Worm (Caenorhabditis elegans): ENCODE results near the gene let-858.

The let-858 gene

DNA sequence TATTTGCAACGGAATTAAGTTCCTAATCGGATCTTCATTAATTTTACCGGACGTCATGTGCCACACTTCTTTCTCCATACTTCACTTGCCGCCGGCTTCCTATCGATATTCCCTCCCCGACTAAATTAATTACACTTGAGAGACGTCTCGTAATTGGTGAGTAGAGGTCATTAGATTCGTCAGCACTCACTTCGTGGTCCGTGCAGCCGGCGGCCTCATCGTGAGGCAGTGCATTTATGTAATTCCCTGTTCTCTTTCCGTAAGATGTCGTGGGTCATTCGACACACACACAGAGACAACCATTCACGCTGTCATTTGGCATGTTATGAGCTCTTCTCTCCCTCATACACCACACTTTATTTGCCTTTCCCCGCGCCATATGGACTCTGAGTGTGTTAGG lies 31.6 kb upstream of the let-858 start:
- TF ChIP-seq tbx-2 (tag; optimal IDR thresholded peaks at IDR 0.05), result peak; percentile 21
- TF ChIP-seq egl-13 (tag; optimal IDR thresholded peaks at IDR 0.05), result peak; percentile 10
- peak in 1 of 2 experiments; percentile 8 for TF ChIP-seq lsy-2 (tag; optimal IDR thresholded peaks at IDR 0.05)
- no peak for TF ChIP-seq zip-4 (GFP tag; optimal IDR thresholded peaks at IDR 0.05)
- TF ChIP-seq nhr-237 (tag; optimal IDR thresholded peaks at IDR 0.05), result no peak
- TF ChIP-seq xbp-1 (tag; optimal IDR thresholded peaks at IDR 0.05), result no peak
- peak; percentile 5 for TF ChIP-seq nhr-71 (tag; optimal IDR thresholded peaks at IDR 0.05)
- TF ChIP-seq nhr-28 (tag; optimal IDR thresholded peaks at IDR 0.05), result no peak
- peak; percentile 70 for TF ChIP-seq lin-14 (GFP tag; optimal IDR thresholded peaks at IDR 0.05)

- TF ChIP-seq lin-15B (tag; optimal IDR thresholded peaks at IDR 0.05) (no peak), efl-1 (optimal IDR thresholded peaks at IDR 0.05) (no peak), efl-1 (GFP tag; optimal IDR thresholded peaks at IDR 0.05 in 1 of 2) (no peak), nhr-85 (tag) (peak; percentile 74), C34B4.2 (tag; optimal IDR thresholded peaks at IDR 0.05) (no peak), irx-1 (tag; optimal IDR thresholded peaks at IDR 0.05) (no peak), grh-1 (GFP tag; IDR thresholded peaks at IDR 0.05) (no peak), lin-14 (GFP tag; optimal IDR thresholded peaks at IDR 0.05) (peak; percentile 29), dsc-1 (tag; optimal IDR thresholded peaks at IDR 0.05) (no peak), aly-2 (tag; optimal IDR thresholded peaks at IDR 0.05) (no peak), blmp-1 (tag; optimal IDR thresholded peaks at IDR 0.05) (no peak), lin-35 (GFP tag; optimal IDR thresholded peaks at IDR 0.05) (no peak), tlp-1 (tag; optimal IDR thresholded peaks at IDR 0.05) (no peak), fkh-10 (GFP tag; optimal IDR thresholded peaks at IDR 0.05) (no peak), F16B12.6 (tag; optimal IDR thresholded peaks at IDR 0.05) (no peak)
Measured at ce11 chrII:10993607-10994229, 28.5 kb upstream of the let-858 start.

DNA sequence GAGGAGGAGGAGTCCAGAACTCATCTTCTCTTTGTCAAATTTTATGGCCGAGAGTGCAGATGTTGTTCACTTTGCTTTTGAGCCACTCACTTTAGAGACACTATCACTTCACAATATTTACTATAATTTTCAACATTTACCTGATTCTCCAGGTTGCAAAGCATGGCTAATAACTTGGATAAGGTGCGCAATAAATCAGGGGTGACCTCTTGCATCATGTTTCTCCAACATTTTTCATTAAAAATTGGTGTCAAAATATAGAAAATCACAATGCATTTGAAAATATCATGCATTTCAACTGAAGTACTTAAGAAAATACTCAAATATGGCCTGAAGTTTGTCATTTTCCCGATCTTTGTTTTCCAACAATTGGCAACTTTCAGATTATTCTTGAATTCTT lies 26.6 kb upstream of the let-858 start:
- TF ChIP-seq Y116A8C.19 (tag; optimal IDR thresholded peaks at IDR 0.05; ENCODE audit: borderline replicate concordance), result no peak
- TF ChIP-seq nhr-85 (tag), result no peak

- TF ChIP-seq nhr-47 (tag; optimal IDR thresholded peaks at IDR 0.05) (peak; percentile 18), zag-1 (tag; optimal IDR thresholded peaks at IDR 0.05) (no peak), pax-3 (tag; optimal IDR thresholded peaks at IDR 0.05) (no peak), ceh-90 (tag; optimal IDR thresholded peaks at IDR 0.05) (no peak), nhr-71 (tag; optimal IDR thresholded peaks at IDR 0.05) (peak; percentile 27), lin-15B (tag; optimal IDR thresholded peaks at IDR 0.05) (no peak)
Measured at ce11 chrII:10999109-10999508, 23.1 kb upstream of the let-858 start.

DNA sequence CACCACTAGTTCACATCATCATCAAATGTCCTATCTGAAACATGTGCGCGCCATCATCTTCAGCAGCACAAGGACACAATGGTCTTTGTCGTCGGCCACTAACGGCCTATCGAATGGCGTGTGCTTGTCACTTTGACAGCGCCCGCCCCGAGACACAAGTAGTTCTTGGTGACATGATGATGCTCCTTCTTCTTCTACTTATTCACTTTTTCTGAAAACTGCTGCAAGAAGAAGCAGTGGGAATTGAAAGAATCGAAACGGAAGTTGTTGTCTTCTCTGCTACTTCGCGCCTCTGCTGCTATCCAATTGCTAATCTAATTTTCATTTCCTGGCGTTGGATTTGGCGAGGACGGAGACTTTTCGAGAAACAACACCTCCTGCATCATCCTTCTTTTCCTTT lies 17.8 kb upstream of the let-858 start:
- TF ChIP-seq mep-1 (tag; optimal IDR thresholded peaks at IDR 0.05), result no peak
- TF ChIP-seq aly-2 (tag; optimal IDR thresholded peaks at IDR 0.05), result no peak
- TF ChIP-seq mab-9 (GFP tag; IDR thresholded peaks at IDR 0.05), result no peak
- TF ChIP-seq lin-14 (GFP tag; optimal IDR thresholded peaks at IDR 0.05), result peak; percentile 30

- no peak for TF ChIP-seq pag-3 (tag; optimal IDR thresholded peaks at IDR 0.05; ENCODE audit: borderline replicate concordance, insufficient read depth)
- TF ChIP-seq fkh-4 (tag; optimal IDR thresholded peaks at IDR 0.05; ENCODE audit: borderline replicate concordance), result no peak
- no peak for TF ChIP-seq unc-86 (tag; optimal IDR thresholded peaks at IDR 0.05)
- no peak for TF ChIP-seq Y116A8C.19 (tag; optimal IDR thresholded peaks at IDR 0.05; ENCODE audit: borderline replicate concordance)
- no peak for TF ChIP-seq ceh-8 (GFP tag; optimal IDR thresholded peaks at IDR 0.05)
- no peak for TF ChIP-seq elt-3 (tag; optimal IDR thresholded peaks at IDR 0.05)
- no peak for TF ChIP-seq sup-37 (GFP tag; optimal IDR thresholded peaks at IDR 0.05)
- no peak for TF ChIP-seq fkh-10 (GFP tag; optimal IDR thresholded peaks at IDR 0.05)
- TF ChIP-seq nhr-12 (tag; optimal IDR thresholded peaks at IDR 0.05), result no peak
- no peak for TF ChIP-seq dpl-1 (GFP tag; optimal IDR thresholded peaks at IDR 0.05)
- no peak for TF ChIP-seq vab-15 (tag; optimal IDR thresholded peaks at IDR 0.05)
- no peak for TF ChIP-seq lin-15B (tag; optimal IDR thresholded peaks at IDR 0.05)
Measured at ce11 chrII:11010914-11011313, 11.3 kb upstream of the let-858 start.
